Worm (Caenorhabditis elegans): Measurements from ENCODE around the gene ucr-2.2.

ce11 chrX:15200146-15200545 is 26.4 kb downstream of the ucr-2.2 start:
- TF ChIP-seq pha-4 (tag; optimal IDR thresholded peaks at IDR 0.05) (no peak), nhr-12 (tag; optimal IDR thresholded peaks at IDR 0.05) (no peak), unc-39 (tag; optimal IDR thresholded peaks at IDR 0.05) (no peak), unc-62 (GFP tag; optimal IDR thresholded peaks at IDR 0.05) (no peak), elt-1 (tag; optimal IDR thresholded peaks at IDR 0.05; ENCODE audit: borderline replicate concordance, insufficient read depth) (no peak), zip-8 (tag; optimal IDR thresholded peaks at IDR 0.05) (no peak), ztf-11 (tag; optimal IDR thresholded peaks at IDR 0.05) (no peak), mep-1 (tag; optimal IDR thresholded peaks at IDR 0.05) (no peak), snpc-4 (tag; optimal IDR thresholded peaks at IDR 0.05) (no peak), blmp-1 (tag; optimal IDR thresholded peaks at IDR 0.05) (no peak), nhr-76 (tag; optimal IDR thresholded peaks at IDR 0.05) (no peak), nhr-28 (tag; optimal IDR thresholded peaks at IDR 0.05) (no peak), nhr-237 (tag; optimal IDR thresholded peaks at IDR 0.05) (no peak), lsy-2 (tag; optimal IDR thresholded peaks at IDR 0.05) (no peak)

Measured in whole organism, mixed stage, embryonic.